Worm (Caenorhabditis elegans) whole organism, L4 larva: ENCODE data around the gene H01G02.3.

Experiments
- F37D6.2 ChIP-seq: sonication (generic microtip); optimal IDR thresholded peaks from 2 replicates; lab custom pipeline; 2016; ENCODE audit warnings: mild to moderate bottlenecking, missing genetic modification characterization, missing compliant biosample characterization
- F49E8.2 ChIP-seq: sonication (generic microtip); optimal IDR thresholded peaks from 2 replicates; lab custom pipeline; 2016; ENCODE audit warnings: missing compliant biosample characterization, mild to moderate bottlenecking, missing genetic modification characterization, borderline replicate concordance
- R02D3.7 ChIP-seq: fragments of 150-350 bp; sonication (generic microtip); optimal IDR thresholded peaks from 3 replicates; lab custom pipeline; 2014; ENCODE audit warnings: missing biosample characterization, missing genetic modification characterization
- Y105C5A.15 ChIP-seq: fragments of 200-800 bp; sonication (Bioruptor generic); IDR thresholded peaks from 2 replicates; pipeline ENCODE4 v1.3.6; 2022; ENCODE audit warnings: missing genetic modification characterization, missing compliant biosample characterization
- aha-1 ChIP-seq: fragments of 150-350 bp; peaks from one replicate; lab custom pipeline; 2014; ENCODE audit warnings: missing biosample characterization, missing genetic modification characterization
- ceh-20 ChIP-seq: fragments of 200-800 bp; sonication (Bioruptor generic); IDR thresholded peaks from 2 replicates; pipeline ENCODE4 v1.3.6; 2022; ENCODE audit warnings: missing genetic modification reagents, missing genetic modification characterization, missing compliant biosample characterization
- ceh-28 ChIP-seq: fragments of 150-350 bp; optimal IDR thresholded peaks from 2 replicates; lab custom pipeline; 2014; ENCODE audit warnings: missing biosample characterization, missing genetic modification reagents, missing genetic modification characterization
- ctbp-1 ChIP-seq: fragments of 200-800 bp; sonication (Bioruptor generic); IDR thresholded peaks from 2 replicates; pipeline ENCODE4 v1.3.6; 2022; ENCODE audit warnings: missing genetic modification reagents, missing genetic modification characterization, missing compliant biosample characterization
- daf-16 ChIP-seq, 3 experiments: sonication (generic microtip); optimal IDR thresholded peaks; 2 replicates each; lab custom pipeline; 2016 to 2017; ENCODE audit warnings: missing genetic modification characterization in 3 of 3, missing genetic modification reagents in 3 of 3, mild to moderate bottlenecking in 2 of 3, missing compliant biosample characterization in 2 of 3, missing biosample characterization in 1 of 3, moderate library complexity in 1 of 3
- dmd-6 ChIP-seq: fragments of 200-800 bp; sonication (Bioruptor generic); IDR thresholded peaks from 2 replicates; pipeline ENCODE4 v1.3.6; 2022; ENCODE audit warnings: missing genetic modification reagents, missing genetic modification characterization, missing compliant biosample characterization
- dmd-9 ChIP-seq: fragments of 200-800 bp; sonication (Bioruptor generic); IDR thresholded peaks from 2 replicates; pipeline ENCODE4 v1.3.6; 2022; ENCODE audit warnings: missing genetic modification reagents, missing genetic modification characterization, missing compliant biosample characterization
- duxl-1 ChIP-seq: sonication (generic microtip); optimal IDR thresholded peaks from 2 replicates; lab custom pipeline; 2016; ENCODE audit warnings: mild to moderate bottlenecking, missing genetic modification characterization, moderate library complexity, missing compliant biosample characterization; ENCODE audit not compliant: poor library complexity
- dve-1 ChIP-seq: sonication (generic microtip); optimal IDR thresholded peaks from 2 replicates; lab custom pipeline; 2017; ENCODE audit warnings: antibody characterized with exemption, mild to moderate bottlenecking, missing genetic modification characterization, missing compliant biosample characterization; ENCODE audit not compliant: insufficient read depth
- fkh-10 ChIP-seq: fragments of 150-350 bp; optimal IDR thresholded peaks from 2 replicates; lab custom pipeline; 2014; ENCODE audit warnings: missing biosample characterization, missing genetic modification reagents, missing genetic modification characterization
- hif-1 ChIP-seq, 2 experiments: sonication (generic microtip); optimal IDR thresholded peaks; 2 replicates each; lab custom pipeline; 2016 to 2017; ENCODE audit warnings: missing compliant biosample characterization in 2 of 2, missing genetic modification characterization in 2 of 2, missing genetic modification reagents in 2 of 2, missing genotype in 2 of 2, mild to moderate bottlenecking in 1 of 2
- hlh-11 ChIP-seq: fragments of 200-800 bp; sonication (Bioruptor generic); optimal IDR thresholded peaks from 2 replicates; lab custom pipeline; 2018; ENCODE audit warnings: mild to moderate bottlenecking, missing genetic modification characterization, missing compliant biosample characterization
- hlh-30 ChIP-seq: sonication (generic microtip); optimal IDR thresholded peaks from 2 replicates; lab custom pipeline; 2017; ENCODE audit warnings: antibody characterized with exemption, mild to moderate bottlenecking, missing genetic modification characterization, missing compliant biosample characterization; ENCODE audit not compliant: insufficient read depth
- hmg-1.1 ChIP-seq: fragments of 200-800 bp; sonication (Bioruptor generic); IDR thresholded peaks from 2 replicates; pipeline ENCODE4 v1.3.6; 2022; ENCODE audit warnings: missing genetic modification reagents, missing genetic modification characterization, missing compliant biosample characterization
- lsy-2 ChIP-seq, 2 experiments: fragments of 150-350 bp in 1 of 2; sonication (generic microtip) in 1 of 2; optimal IDR thresholded peaks; 2 replicates each; lab custom pipeline; 2014 to 2017; ENCODE audit warnings: missing biosample characterization in 2 of 2, missing genetic modification characterization in 2 of 2
- mdl-1 ChIP-seq, 2 experiments: fragments of 150-350 bp in 1 of 2; sonication (generic microtip) in 1 of 2; optimal IDR thresholded peaks; 2 replicates each; lab custom pipeline; 2014 to 2017; ENCODE audit warnings: missing biosample characterization in 2 of 2, missing genetic modification characterization in 2 of 2
- mep-1 ChIP-seq: fragments of 150-350 bp; sonication (generic microtip); optimal IDR thresholded peaks from 3 replicates; lab custom pipeline; 2014; ENCODE audit warnings: missing biosample characterization, missing genetic modification characterization
- nhr-11 ChIP-seq: fragments of 150-350 bp; optimal IDR thresholded peaks from 2 replicates; lab custom pipeline; 2014; ENCODE audit warnings: missing biosample characterization, missing genetic modification characterization
- nhr-28 ChIP-seq: fragments of 150-350 bp; optimal IDR thresholded peaks from 2 replicates; lab custom pipeline; 2014; ENCODE audit warnings: missing biosample characterization, missing genetic modification characterization
- nhr-48 ChIP-seq: sonication (generic microtip); optimal IDR thresholded peaks from 2 replicates; lab custom pipeline; 2016; ENCODE audit warnings: mild to moderate bottlenecking, missing genetic modification characterization, missing compliant biosample characterization
- pha-4 ChIP-seq, 2 experiments: fragments of 150-350 bp in 1 of 2; fragments of 200-800 bp in 1 of 2; sonication (Bioruptor generic) in 1 of 2; IDR thresholded peaks in 1 of 2; optimal IDR thresholded peaks in 1 of 2; 2 replicates each; pipeline versions ENCODE4 v1.3.6 to Lab custom; 2014 to 2022; ENCODE audit warnings: missing genetic modification characterization in 2 of 2, missing genetic modification reagents in 2 of 2, missing biosample characterization in 1 of 2, missing compliant biosample characterization in 1 of 2
- php-3 ChIP-seq: fragments of 200-800 bp; sonication (Bioruptor generic); IDR thresholded peaks from 2 replicates; pipeline ENCODE4 v1.3.6; 2022; ENCODE audit warnings: missing genetic modification reagents, missing genetic modification characterization, missing compliant biosample characterization
- pqm-1 ChIP-seq: sonication (generic microtip); optimal IDR thresholded peaks from 2 replicates; lab custom pipeline; 2017; ENCODE audit warnings: missing biosample characterization, missing genetic modification characterization
- rbr-2 ChIP-seq: sonication (generic microtip); optimal IDR thresholded peaks from 2 replicates; lab custom pipeline; 2016; ENCODE audit warnings: missing genotype, missing genetic modification characterization, missing compliant biosample characterization
- set-16 ChIP-seq: fragments of 200-800 bp; sonication (Bioruptor generic); IDR thresholded peaks from 2 replicates; pipeline ENCODE4 v1.3.6; 2022; ENCODE audit warnings: missing genetic modification reagents, missing genetic modification characterization, missing compliant biosample characterization
- skn-1 ChIP-seq: fragments of 150-350 bp; optimal IDR thresholded peaks from 2 replicates; lab custom pipeline; 2014; ENCODE audit warnings: missing biosample characterization, missing genetic modification characterization
- zag-1 ChIP-seq: fragments of 150-350 bp; optimal IDR thresholded peaks from 2 replicates; lab custom pipeline; 2014; ENCODE audit warnings: missing biosample characterization, missing genetic modification characterization
- zip-2 ChIP-seq: fragments of 150-350 bp; optimal IDR thresholded peaks from 2 replicates; lab custom pipeline; 2014; ENCODE audit warnings: missing biosample characterization, missing genetic modification characterization

The H01G02.3 gene

DNA sequence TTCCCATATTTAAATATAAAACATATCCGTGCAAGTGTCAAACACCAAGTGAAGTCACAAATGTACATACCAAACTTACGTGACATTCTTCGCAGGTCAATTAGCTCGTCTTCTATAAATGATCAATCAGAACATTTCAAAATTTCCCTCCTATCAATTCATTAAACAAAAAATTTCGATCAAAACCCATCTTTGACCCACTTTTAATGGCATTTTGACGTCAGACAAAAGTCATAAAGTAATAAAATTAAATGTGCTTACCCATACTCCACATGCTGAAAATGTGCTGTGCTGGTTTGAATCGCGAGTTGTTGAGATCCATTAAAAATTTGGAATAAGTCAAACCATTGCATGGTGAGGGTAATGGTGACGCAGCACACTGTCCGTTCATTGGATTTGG, 22.6 kb downstream of the H01G02.3 start:
- TF ChIP-seq hlh-11 (tag; lab: Kevin White, UChicago) (peak; percentile 7), Y105C5A.15 (no peak), dmd-6 (GFP tag; lab: Robert Waterston, UW) (peak; percentile 79), ctbp-1 (no peak), nhr-28 (tag; lab: Kevin White, UChicago) (peak; percentile 27), daf-16 (GFP tag; optimal IDR thresholded peaks at IDR 0.05; lab: Kevin White, UChicago) (no peak), daf-16 (tag; optimal IDR thresholded peaks at IDR 0.05; lab: Kevin White, UChicago) (peak; percentile 36), dve-1 (tag; lab: Kevin White, UChicago) (peak; percentile 43)

DNA sequence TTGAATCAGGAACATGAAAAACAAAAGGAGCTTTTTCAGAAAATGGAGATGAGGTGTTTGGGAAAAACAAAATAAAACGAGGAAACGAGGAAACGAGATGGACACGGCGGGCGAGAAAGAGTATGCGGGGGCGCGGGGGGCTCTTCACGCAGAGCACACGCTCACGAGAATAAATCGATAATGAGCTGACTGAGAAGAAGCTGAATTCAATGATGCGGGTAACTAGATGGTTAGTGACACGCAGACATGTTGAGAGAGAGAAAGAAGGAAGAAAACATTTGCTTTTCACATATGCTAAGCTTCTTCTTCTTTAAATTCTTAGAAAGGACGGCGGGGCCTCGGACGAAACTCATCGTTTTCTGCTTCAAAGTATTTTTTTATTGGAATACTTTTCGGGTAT, 26.9 kb downstream of the H01G02.3 start:
- TF ChIP-seq pqm-1 (tag; lab: Kevin White, UChicago) (no peak), zag-1 (tag; lab: Kevin White, UChicago) (no peak), hif-1 (tag; optimal IDR thresholded peaks at IDR 0.05; lab: Kevin White, UChicago) (peak in 1 of 2 experiments; percentile 41), hlh-30 (tag; lab: Kevin White, UChicago) (peak; percentile 71), F49E8.2 (tag; lab: Kevin White, UChicago) (no peak), ceh-20 (GFP tag; lab: Robert Waterston, UW) (0 out of 2 replicates have a peak, but pooled peaks have one; percentile 49), nhr-48 (tag; lab: Kevin White, UChicago) (no peak), F37D6.2 (tag; lab: Kevin White, UChicago) (peak; percentile 48), skn-1 (no peak), dmd-6 (GFP tag; lab: Robert Waterston, UW) (peak; percentile 14; the same call in 1 of the 2 replicates), dve-1 (tag; lab: Kevin White, UChicago) (no peak), mdl-1 (tag; optimal IDR thresholded peaks at IDR 0.05; lab: Kevin White, UChicago) (peak in 1 of 2 experiments; percentile 58), lsy-2 (tag; optimal IDR thresholded peaks at IDR 0.05; lab: Kevin White, UChicago) (peak; percentile 21 to 43), hlh-11 (tag; lab: Kevin White, UChicago) (peak; percentile 7), aha-1 (tag; lab: Kevin White, UChicago) (peak; percentile 74), mep-1 (tag; lab: Kevin White, UChicago) (peak; percentile 52), ceh-28 (tag; lab: Kevin White, UChicago) (peak; percentile 60), dmd-9 (GFP tag; lab: Robert Waterston, UW) (no peak), rbr-2 (tag; lab: Kevin White, UChicago) (peak; percentile 73), zip-2 (tag; lab: Kevin White, UChicago) (no peak), hmg-1.1 (GFP tag; lab: Robert Waterston, UW) (peak; percentile 50), fkh-10 (GFP tag; lab: Kevin White, UChicago) (peak; percentile 88), ctbp-1 (peak; percentile 79), R02D3.7 (no peak), nhr-11 (tag; lab: Kevin White, UChicago) (peak; percentile 20), php-3 (no peak)
- TF ChIP-seq, all 104 proteins: peak for 16

DNA sequence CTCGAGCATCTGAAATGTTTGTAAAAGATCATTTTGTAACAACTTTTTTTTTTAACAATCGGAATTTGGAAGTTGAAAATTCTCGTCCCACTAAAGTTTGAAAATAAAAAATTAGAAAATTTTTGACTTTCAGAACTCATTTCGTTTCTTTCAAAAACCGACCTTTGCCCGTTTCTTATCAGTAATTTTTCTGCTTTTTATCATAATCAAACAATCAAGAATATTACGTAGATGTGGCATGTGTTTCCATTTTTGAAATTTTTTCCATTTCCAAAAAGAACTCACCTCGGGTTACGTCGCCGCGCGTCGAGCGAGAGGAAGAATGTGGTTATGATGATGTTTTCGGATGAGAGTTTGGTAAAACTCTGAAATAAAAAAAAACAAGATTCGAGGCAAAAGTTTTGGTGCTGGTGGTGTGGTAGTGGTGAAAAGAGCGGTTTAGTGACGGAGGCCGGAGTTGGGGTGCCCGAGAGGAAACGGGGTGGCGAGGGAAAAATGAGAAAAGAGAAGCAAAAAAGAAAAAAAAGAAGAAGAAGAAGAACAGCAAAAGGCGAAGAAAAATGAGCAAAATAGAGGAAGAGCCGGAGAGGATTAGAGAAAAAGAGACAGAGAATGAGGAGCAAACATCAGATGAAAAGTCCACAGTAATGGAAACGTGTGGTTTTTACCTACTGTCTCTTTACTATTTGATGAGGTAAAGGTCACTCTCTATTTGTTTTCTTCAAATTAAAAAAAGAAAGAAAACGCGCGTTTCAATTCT, 31.5 kb downstream of the H01G02.3 start, which contains the start of gene T12A7.2:
TSS of gene T12A7.2 (minus strand) at position 412 of the 760 bp plus-strand sequence.
- TF ChIP-seq hmg-1.1 (GFP tag; lab: Robert Waterston, UW) (peak; percentile 38; the same call in 1 of the 2 replicates), hlh-11 (tag; lab: Kevin White, UChicago) (peak; percentile 1), aha-1 (tag; lab: Kevin White, UChicago) (no peak), pqm-1 (tag; lab: Kevin White, UChicago) (no peak), F37D6.2 (tag; lab: Kevin White, UChicago) (no peak), set-16 (GFP tag; lab: Robert Waterston, UW) (peak; percentile 52), dmd-6 (GFP tag; lab: Robert Waterston, UW) (peak; percentile 19; the same call in 1 of the 2 replicates), dve-1 (tag; lab: Kevin White, UChicago) (peak; percentile 24), pha-4 (GFP tag; IDR thresholded peaks at IDR 0.05; lab: Robert Waterston, UW) (peak; percentile 38; the same call in 1 of the 2 replicates), pha-4 (tag; optimal IDR thresholded peaks at IDR 0.05; lab: Kevin White, UChicago) (peak; percentile 32), duxl-1 (tag; lab: Kevin White, UChicago) (no peak)
